Fruit fly (Drosophila melanogaster) whole organism, embryonic: Measurements from ENCODE around the gene Grip75.

Source experiments
- Ada2b ChIP-seq: fragments of 200-800 bp; sonication (Bioruptor generic); IDR thresholded peaks from 2 replicates; pipeline ENCODE4 v1.3.6; 2022; ENCODE audit warnings: missing biosample characterization, missing genetic modification characterization
- CG1024 ChIP-seq: fragments of 200-800 bp; sonication (Bioruptor generic); IDR thresholded peaks from 2 replicates; pipeline ENCODE4 v1.3.6; 2022; ENCODE audit warnings: missing biosample characterization, missing genetic modification characterization
- CG12659 ChIP-seq: fragments of 200-800 bp; sonication (Bioruptor generic); optimal IDR thresholded peaks from 3 replicates; lab custom pipeline; 2017; ENCODE audit warnings: mild to moderate bottlenecking, missing biosample characterization, missing genetic modification reagents, missing genetic modification characterization
- CG14667 ChIP-seq: fragments of 200-800 bp; sonication (Bioruptor generic); IDR thresholded peaks from 2 replicates; pipeline ENCODE4 v1.3.6; 2022; ENCODE audit warnings: missing biosample characterization, missing genetic modification characterization
- CG17612 ChIP-seq: fragments of 200-800 bp; sonication (Bioruptor generic); IDR thresholded peaks from 2 replicates; pipeline ENCODE4 v1.3.6; 2022; ENCODE audit warnings: missing biosample characterization, missing genetic modification characterization
- CG1792 ChIP-seq: fragments of 200-800 bp; sonication (Bioruptor generic); optimal IDR thresholded peaks from 2 replicates; lab custom pipeline; 2016; ENCODE audit warnings: missing biosample characterization, missing genetic modification characterization
- CG2875 ChIP-seq: fragments of 200-800 bp; sonication (Bioruptor generic); optimal IDR thresholded peaks from 2 replicates; lab custom pipeline; 2017; ENCODE audit warnings: missing biosample characterization, mild to moderate bottlenecking, missing genetic modification characterization, missing genetic modification reagents
- CG31224 ChIP-seq: fragments of 200-800 bp; sonication (Bioruptor generic); IDR thresholded peaks from 2 replicates; pipeline ENCODE4 v1.3.6; 2022; ENCODE audit warnings: missing biosample characterization, missing genetic modification characterization
- CG33213 ChIP-seq: fragments of 200-800 bp; sonication (Bioruptor generic); optimal IDR thresholded peaks from 3 replicates; lab custom pipeline; 2016; ENCODE audit warnings: missing biosample characterization, missing genetic modification characterization
- CG3407 ChIP-seq: fragments of 200-800 bp; sonication (Bioruptor generic); optimal IDR thresholded peaks from 2 replicates; lab custom pipeline; 2018; ENCODE audit warnings: missing biosample characterization, mild to moderate bottlenecking, missing genetic modification characterization
- CG42726 ChIP-seq: fragments of 200-800 bp; sonication (Bioruptor generic); IDR thresholded peaks from 2 replicates; pipeline ENCODE4 v1.3.6; 2022; ENCODE audit warnings: missing biosample characterization, missing genetic modification characterization; ENCODE audit not compliant: partially characterized antibody
- CG6689 ChIP-seq: fragments of 200-800 bp; sonication (Bioruptor generic); IDR thresholded peaks from 2 replicates; pipeline ENCODE4 v1.3.6; 2022; ENCODE audit warnings: missing biosample characterization, missing genetic modification characterization
- CG6854 ChIP-seq: fragments of 200-800 bp; sonication (Bioruptor generic); optimal IDR thresholded peaks from 3 replicates; lab custom pipeline; 2017; ENCODE audit warnings: missing biosample characterization, mild to moderate bottlenecking, missing genetic modification characterization
- CG7372 ChIP-seq: fragments of 200-800 bp; sonication (Bioruptor generic); IDR thresholded peaks from 2 replicates; pipeline ENCODE4 v1.3.6; 2022; ENCODE audit warnings: missing biosample characterization, missing genetic modification characterization
- CG7928 ChIP-seq: fragments of 200-800 bp; sonication (Bioruptor generic); optimal IDR thresholded peaks from 2 replicates; lab custom pipeline; 2017; ENCODE audit warnings: missing biosample characterization, mild to moderate bottlenecking, missing genetic modification characterization
- Dbx ChIP-seq: fragments of 200-800 bp; sonication (Bioruptor generic); IDR thresholded peaks from 3 replicates; pipeline ENCODE4 v1.3.6; 2022; ENCODE audit warnings: missing biosample characterization, missing genetic modification characterization
- Deaf1 ChIP-seq: fragments of 200-800 bp; optimal IDR thresholded peaks from 3 replicates; lab custom pipeline; 2019; ENCODE audit warnings: missing biosample characterization, mild to moderate bottlenecking, missing genetic modification characterization, moderate library complexity
- Dip2 ChIP-seq: fragments of 200-800 bp; sonication (Bioruptor generic); IDR thresholded peaks from 2 replicates; pipeline ENCODE4 v1.3.6; 2022; ENCODE audit warnings: missing biosample characterization, missing genetic modification characterization
- Ets65A ChIP-seq: fragments of 200-800 bp; sonication (Bioruptor generic); peaks from one replicate; lab custom pipeline; 2016; ENCODE audit warnings: missing biosample characterization, missing genetic modification characterization
- Fer1 ChIP-seq: fragments of 200-800 bp; sonication (Bioruptor generic); optimal IDR thresholded peaks from 2 replicates; lab custom pipeline; 2017; ENCODE audit warnings: missing biosample characterization, mild to moderate bottlenecking, missing genetic modification characterization
- Hey ChIP-seq: fragments of 200-800 bp; sonication (Bioruptor generic); optimal IDR thresholded peaks from 3 replicates; lab custom pipeline; 2018; ENCODE audit warnings: missing biosample characterization, mild to moderate bottlenecking, missing genetic modification characterization
- Hmr ChIP-seq: fragments of 200-800 bp; sonication (Bioruptor generic); optimal IDR thresholded peaks from 3 replicates; lab custom pipeline; 2017; ENCODE audit warnings: mild to moderate bottlenecking, missing biosample characterization, missing genetic modification reagents, missing genetic modification characterization
- Hr3 ChIP-seq: fragments of 200-800 bp; sonication (Bioruptor generic); optimal IDR thresholded peaks from 3 replicates; lab custom pipeline; 2016; ENCODE audit warnings: missing biosample characterization, missing genetic modification characterization
- Poxn ChIP-seq: fragments of 200-800 bp; sonication (Bioruptor generic); IDR thresholded peaks from 2 replicates; pipeline ENCODE4 v1.3.6; 2022; ENCODE audit warnings: missing biosample characterization, missing genetic modification characterization
- Taf1 ChIP-seq: fragments of 200-800 bp; sonication (Bioruptor generic); IDR thresholded peaks from 2 replicates; pipeline ENCODE4 v1.3.6; 2022; ENCODE audit warnings: missing biosample characterization, missing genetic modification characterization
- Xbp1 ChIP-seq: fragments of 200-800 bp; sonication (Bioruptor generic); optimal IDR thresholded peaks from 3 replicates; lab custom pipeline; 2016; ENCODE audit warnings: missing biosample characterization, mild to moderate bottlenecking, missing genetic modification characterization
- ara ChIP-seq: fragments of 200-800 bp; sonication (Bioruptor generic); IDR thresholded peaks from 2 replicates; pipeline ENCODE4 v1.3.6; 2022; ENCODE audit warnings: missing biosample characterization, missing genetic modification characterization
- az2 ChIP-seq: fragments of 200-800 bp; sonication (Bioruptor generic); optimal IDR thresholded peaks from 3 replicates; lab custom pipeline; 2016; ENCODE audit warnings: missing biosample characterization, missing genetic modification characterization
- bab2 ChIP-seq: fragments of 200-800 bp; sonication (Bioruptor generic); optimal IDR thresholded peaks from 2 replicates; lab custom pipeline; 2016; ENCODE audit warnings: missing biosample characterization, missing genetic modification characterization
- bbx ChIP-seq: fragments of 200-800 bp; sonication (Bioruptor generic); IDR thresholded peaks from 2 replicates; pipeline ENCODE4 v1.3.6; 2022; ENCODE audit warnings: missing biosample characterization, missing genetic modification characterization; ENCODE audit not compliant: partially characterized antibody
- bcd ChIP-seq: fragments of 200-800 bp; sonication (Bioruptor generic); optimal IDR thresholded peaks from 2 replicates; lab custom pipeline; 2017; ENCODE audit warnings: missing biosample characterization, mild to moderate bottlenecking, missing genetic modification characterization
- chinmo ChIP-seq: fragments of 200-800 bp; sonication (Bioruptor generic); IDR thresholded peaks from 4 replicates; pipeline ENCODE4 v1.3.6; 2022; ENCODE audit warnings: missing biosample characterization, missing genetic modification characterization; ENCODE audit not compliant: partially characterized antibody
- ems ChIP-seq: fragments of 200-800 bp; sonication (Bioruptor generic); optimal IDR thresholded peaks from 3 replicates; lab custom pipeline; 2016; ENCODE audit warnings: missing biosample characterization, missing genetic modification characterization
- fd102C ChIP-seq: fragments of 200-800 bp; sonication (Bioruptor generic); optimal IDR thresholded peaks from 2 replicates; lab custom pipeline; 2018; ENCODE audit warnings: missing biosample characterization, mild to moderate bottlenecking, missing genetic modification characterization, moderate library complexity
- fd64A ChIP-seq: fragments of 200-800 bp; sonication (Bioruptor generic); optimal IDR thresholded peaks from 3 replicates; lab custom pipeline; 2018; ENCODE audit warnings: missing biosample characterization, mild to moderate bottlenecking, missing genetic modification characterization
- insv ChIP-seq, 2 experiments: fragments of 200-800 bp; sonication (Bioruptor generic); optimal IDR thresholded peaks; 3 replicates each; lab custom pipeline; 2016 to 2018; ENCODE audit warnings: missing biosample characterization in 2 of 2, missing genetic modification characterization in 2 of 2
- lola ChIP-seq, 3 experiments: fragments of >200 bp in 2 of 3; fragments of 200-800 bp in 1 of 3; sonication (Bioruptor generic) in 1 of 3; optimal IDR thresholded peaks; 2 replicates each; lab custom pipeline; 2017 to 2019; ENCODE audit warnings: missing biosample characterization in 3 of 3, missing genetic modification characterization in 3 of 3, mild to moderate bottlenecking in 1 of 3, moderate library complexity in 1 of 3
- oc ChIP-seq: fragments of 200-800 bp; sonication (Bioruptor generic); optimal IDR thresholded peaks from 2 replicates; lab custom pipeline; 2018; ENCODE audit warnings: missing biosample characterization, mild to moderate bottlenecking, missing genetic modification characterization, moderate library complexity
- pum ChIP-seq: fragments of 200-800 bp; sonication (Bioruptor generic); optimal IDR thresholded peaks from 2 replicates; lab custom pipeline; 2016; ENCODE audit warnings: missing biosample characterization, missing genetic modification characterization
- salm ChIP-seq: fragments of 200-800 bp; sonication (Bioruptor generic); optimal IDR thresholded peaks from 2 replicates; lab custom pipeline; 2018; ENCODE audit warnings: missing biosample characterization, mild to moderate bottlenecking, missing genetic modification characterization
- schlank ChIP-seq: fragments of 200-800 bp; sonication (Bioruptor generic); optimal IDR thresholded peaks from 2 replicates; lab custom pipeline; 2018; ENCODE audit warnings: missing biosample characterization, mild to moderate bottlenecking, missing genetic modification characterization
- scrt ChIP-seq: fragments of 200-800 bp; sonication (Bioruptor generic); optimal IDR thresholded peaks from 2 replicates; lab custom pipeline; 2018; ENCODE audit warnings: missing biosample characterization, mild to moderate bottlenecking, missing genetic modification characterization, moderate library complexity
- sd ChIP-seq: fragments of 200-800 bp; sonication (Bioruptor generic); optimal IDR thresholded peaks from 3 replicates; lab custom pipeline; 2018; ENCODE audit warnings: missing biosample characterization, mild to moderate bottlenecking, missing genetic modification characterization, moderate library complexity
- sima ChIP-seq: fragments of 200-800 bp; sonication (Bioruptor generic); optimal IDR thresholded peaks from 2 replicates; lab custom pipeline; 2016; ENCODE audit warnings: missing biosample characterization, missing genetic modification characterization
- slbo ChIP-seq: fragments of 200-800 bp; sonication (Bioruptor generic); IDR thresholded peaks from 2 replicates; pipeline ENCODE4 v1.3.6; 2022; ENCODE audit warnings: missing biosample characterization, missing genetic modification characterization
- sna ChIP-seq: fragments of 200-800 bp; sonication (Bioruptor generic); IDR thresholded peaks from 2 replicates; pipeline ENCODE4 v1.3.6; 2022; ENCODE audit warnings: missing biosample characterization, missing genetic modification characterization; ENCODE audit not compliant: partially characterized antibody
- so ChIP-seq: fragments of 200-800 bp; sonication (Bioruptor generic); IDR thresholded peaks from 3 replicates; pipeline ENCODE4 v1.3.6; 2022; ENCODE audit warnings: missing biosample characterization, missing genetic modification characterization
- ssp ChIP-seq: fragments of 200-800 bp; sonication (Bioruptor generic); IDR thresholded peaks from 2 replicates; pipeline ENCODE4 v1.3.6; 2022; ENCODE audit warnings: missing biosample characterization, missing genetic modification characterization
- stc ChIP-seq: fragments of 200-800 bp; sonication (Bioruptor generic); IDR thresholded peaks from 2 replicates; pipeline ENCODE4 v1.3.6; 2022; ENCODE audit warnings: missing biosample characterization, missing genetic modification characterization
- vnd ChIP-seq: fragments of 200-800 bp; sonication (Bioruptor generic); IDR thresholded peaks from 3 replicates; pipeline ENCODE4 v1.3.6; 2022; ENCODE audit warnings: missing biosample characterization, missing genetic modification characterization; ENCODE audit not compliant: partially characterized antibody

The Grip75 gene

DNA sequence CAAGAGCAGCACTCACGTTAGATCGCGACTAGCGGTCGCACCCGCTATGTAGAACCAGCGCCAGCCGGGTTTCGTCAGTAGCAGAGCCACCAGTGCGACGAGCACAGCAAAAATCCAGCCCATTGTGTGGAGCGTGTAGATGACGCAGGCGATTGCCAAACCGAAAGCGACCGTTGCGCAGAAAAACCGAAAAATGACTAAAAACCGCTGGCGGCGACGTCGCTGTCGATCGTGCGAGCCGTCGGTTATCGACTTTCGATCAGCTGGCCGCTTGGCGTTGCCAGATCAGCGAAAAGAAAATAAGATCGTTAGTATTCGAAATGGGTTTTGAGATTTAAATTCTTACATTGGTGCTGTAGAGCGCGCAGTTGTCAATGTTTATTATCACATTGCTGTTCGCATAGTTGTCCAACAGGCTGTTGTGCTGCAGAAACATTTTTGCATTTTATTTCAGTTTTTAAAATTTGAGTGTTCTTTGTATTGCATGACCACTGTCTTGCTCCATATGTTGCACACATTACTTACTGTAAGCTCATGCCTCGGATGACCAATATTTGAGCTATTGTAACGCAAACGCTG, 33.5 kb downstream of the Grip75 start (continued):
- TF ChIP-seq CG42726 (GFP tag; lab: Robert Waterston, UW) (no peak), Ets65A (GFP tag; lab: Kevin White, UChicago) (peak; percentile 89), CG7372 (GFP tag; lab: Robert Waterston, UW) (no peak), CG1792 (GFP tag; lab: Kevin White, UChicago) (peak; percentile 33), CG17612 (GFP tag; lab: Robert Waterston, UW) (0 out of 2 replicates have a peak, but pooled peaks have one; percentile 14), CG7928 (GFP tag; lab: Kevin White, UChicago) (no peak), pum (GFP tag; lab: Kevin White, UChicago) (peak; percentile 8), fd64A (GFP tag; lab: Kevin White, UChicago) (no peak), insv (GFP tag; optimal IDR thresholded peaks at IDR 0.05; lab: Kevin White, UChicago) (peak in 1 of 2 experiments; percentile 28), Dip2 (0 out of 2 replicates have a peak, but pooled peaks have one; percentile 5), Deaf1 (tag; lab: Kevin White, UChicago) (peak; percentile 77), slbo (GFP tag; lab: Robert Waterston, UW) (no peak; the same call in 1 of the 2 replicates), salm (tag; lab: Kevin White, UChicago) (no peak), Ada2b (GFP tag; lab: Robert Waterston, UW) (peak; percentile 36; the same call in 1 of the 2 replicates), Xbp1 (GFP tag; lab: Kevin White, UChicago) (peak; percentile 33), vnd (GFP tag; lab: Robert Waterston, UW) (no peak), CG33213 (GFP tag; lab: Kevin White, UChicago) (no peak), bbx (GFP tag; lab: Robert Waterston, UW) (peak; percentile 48; the same call in 1 of the 2 replicates), fd102C (GFP tag; lab: Kevin White, UChicago) (no peak), Hr3 (GFP tag; lab: Kevin White, UChicago) (peak; percentile 4), oc (no peak), ara (0 out of 2 replicates have a peak, but pooled peaks have one; percentile 26), CG1024 (GFP tag; lab: Robert Waterston, UW) (no peak), bcd (GFP tag; lab: Kevin White, UChicago) (peak; percentile 38), Fer1 (GFP tag; lab: Kevin White, UChicago) (peak; percentile 71), ems (GFP tag; lab: Kevin White, UChicago) (no peak), Poxn (GFP tag; lab: Robert Waterston, UW) (no peak), bab2 (GFP tag; lab: Kevin White, UChicago) (peak; percentile 8), sd (tag; lab: Kevin White, UChicago) (peak; percentile 22), sima (GFP tag; lab: Kevin White, UChicago) (no peak), CG14667 (GFP tag; lab: Robert Waterston, UW) (no peak), CG6854 (GFP tag; lab: Kevin White, UChicago) (peak; percentile 21), CG12659 (GFP tag; lab: Kevin White, UChicago) (peak; percentile 68), Taf1 (GFP tag; lab: Robert Waterston, UW) (no peak; the same call in 1 of the 2 replicates), sna (GFP tag; lab: Robert Waterston, UW) (no peak), Hmr (GFP tag; lab: Kevin White, UChicago) (peak; percentile 58), az2 (peak; percentile 32), so (GFP tag; lab: Robert Waterston, UW) (no peak), Dbx (GFP tag; lab: Robert Waterston, UW) (peak; percentile 66; the same call in 1 of the 3 replicates), CG2875 (GFP tag; lab: Kevin White, UChicago) (no peak), stc (GFP tag; lab: Robert Waterston, UW) (no peak), scrt (GFP tag; lab: Kevin White, UChicago) (no peak), CG6689 (GFP tag; lab: Robert Waterston, UW) (peak; percentile 36; the same call in 1 of the 2 replicates), CG3407 (no peak), lola (GFP tag; optimal IDR thresholded peaks at IDR 0.05; lab: Kevin White, UChicago) (peak in 1 of 3 experiments; percentile 7), chinmo (0 out of 4 replicates have a peak, but pooled peaks have one; percentile 45), schlank (tag; lab: Kevin White, UChicago) (no peak), Hey (tag; lab: Kevin White, UChicago) (no peak), ssp (no peak), CG31224 (GFP tag; lab: Robert Waterston, UW) (no peak)
